Worm (Caenorhabditis elegans): ENCODE results near the gene hlh-17.

DNA sequence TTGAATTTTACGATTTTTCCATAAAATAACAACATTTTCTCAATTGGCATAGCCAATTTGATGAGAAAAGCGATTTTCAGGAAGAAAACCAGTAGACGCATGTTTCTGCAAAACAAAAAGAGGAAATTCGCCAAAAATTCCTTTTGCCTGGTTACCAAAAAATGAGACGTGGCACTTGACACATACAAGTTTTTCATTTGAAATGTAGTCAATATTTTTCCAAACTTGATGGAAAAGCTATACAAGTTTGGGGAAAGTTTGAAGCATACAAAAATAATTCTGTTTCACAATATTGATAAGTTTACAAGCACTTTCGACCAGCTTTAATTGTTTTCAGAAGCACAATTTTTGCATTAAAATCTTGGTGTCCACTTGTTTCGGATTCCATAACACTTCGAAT, 26.1 kb downstream of the hlh-17 start, which contains the start of gene clec-191:
- TF ChIP-seq flt-1 (GFP tag; IDR thresholded peaks at IDR 0.05) = no peak
- TF ChIP-seq ref-1 (GFP tag; conservative IDR thresholded peaks at IDR 0.05) = no peak
- no peak for TF ChIP-seq T22C8.4 (GFP tag; IDR thresholded peaks at IDR 0.05)
- TF ChIP-seq cog-1 (tag; optimal IDR thresholded peaks at IDR 0.05) = no peak
- TF ChIP-seq med-1 (GFP tag; optimal IDR thresholded peaks at IDR 0.05; ENCODE audit: insufficient read depth) = no peak
